Fruit fly (Drosophila melanogaster) whole organism, embryonic: ENCODE measurements around the gene Actn3.
A peak's percentile ranks its signal among the peaks of the same experiment; 100 is the strongest.

Source experiments
- ATbp ChIP-seq: fragments of 200-800 bp; sonication (Bioruptor generic); optimal IDR thresholded peaks from 2 replicates; lab custom pipeline; 2017; ENCODE audit warnings: missing biosample characterization, mild to moderate bottlenecking, missing genetic modification characterization, missing genetic modification reagents
- CG1024 ChIP-seq: fragments of 200-800 bp; sonication (Bioruptor generic); IDR thresholded peaks from 2 replicates; pipeline ENCODE4 v1.3.6; 2022; ENCODE audit warnings: missing biosample characterization, missing genetic modification characterization
- CG11696 ChIP-seq: fragments of 200-800 bp; sonication (Bioruptor generic); IDR thresholded peaks from 2 replicates; pipeline ENCODE4 v1.3.6; 2022; ENCODE audit warnings: missing biosample characterization, missing genetic modification characterization
- CG12155 ChIP-seq: fragments of 200-800 bp; sonication (Bioruptor generic); optimal IDR thresholded peaks from 3 replicates; lab custom pipeline; 2016; ENCODE audit warnings: missing biosample characterization, missing genetic modification characterization
- CG13287 ChIP-seq: fragments of 200-800 bp; sonication (Bioruptor generic); IDR thresholded peaks from 2 replicates; pipeline ENCODE4 v1.3.6; 2022; ENCODE audit warnings: missing biosample characterization, missing genetic modification characterization; ENCODE audit not compliant: partially characterized antibody
- CG13624 ChIP-seq: fragments of 200-800 bp; sonication (Bioruptor generic); optimal IDR thresholded peaks from 2 replicates; lab custom pipeline; 2016; ENCODE audit warnings: missing biosample characterization, missing genetic modification characterization
- CG15073 ChIP-seq: fragments of 200-800 bp; sonication (Bioruptor generic); optimal IDR thresholded peaks from 2 replicates; lab custom pipeline; 2016; ENCODE audit warnings: missing biosample characterization, missing genetic modification characterization
- CG1529 ChIP-seq: fragments of 200-800 bp; sonication (Bioruptor generic); optimal IDR thresholded peaks from 3 replicates; lab custom pipeline; 2018; ENCODE audit warnings: missing biosample characterization, missing genetic modification characterization
- CG15514 ChIP-seq: fragments of 200-800 bp; sonication (Bioruptor generic); optimal IDR thresholded peaks from 3 replicates; lab custom pipeline; 2017; ENCODE audit warnings: missing biosample characterization, missing genetic modification characterization, mild to moderate bottlenecking, moderate library complexity, missing genetic modification reagents
- CG1832 ChIP-seq: fragments of 200-800 bp; sonication (Bioruptor generic); optimal IDR thresholded peaks from 2 replicates; lab custom pipeline; 2017; ENCODE audit warnings: missing biosample characterization, mild to moderate bottlenecking, missing genetic modification characterization, inconsistent platforms
- CG18619 ChIP-seq: fragments of 200-800 bp; sonication (Bioruptor generic); optimal IDR thresholded peaks from 3 replicates; lab custom pipeline; 2017; ENCODE audit warnings: missing biosample characterization, mild to moderate bottlenecking, missing genetic modification characterization
- CG2712 ChIP-seq: fragments of 200-800 bp; optimal IDR thresholded peaks from 3 replicates; lab custom pipeline; 2019; ENCODE audit warnings: missing biosample characterization, mild to moderate bottlenecking, missing genetic modification characterization, moderate library complexity
- CG32772 ChIP-seq: fragments of 200-800 bp; sonication (Bioruptor generic); IDR thresholded peaks from 2 replicates; pipeline ENCODE4 v1.3.6; 2022; ENCODE audit warnings: missing biosample characterization, missing genetic modification characterization
- CG33557 ChIP-seq: fragments of 200-800 bp; sonication (Bioruptor generic); optimal IDR thresholded peaks from 2 replicates; lab custom pipeline; 2019; ENCODE audit warnings: missing biosample characterization, mild to moderate bottlenecking, missing genetic modification characterization, moderate library complexity
- CG3407 ChIP-seq: fragments of 200-800 bp; sonication (Bioruptor generic); optimal IDR thresholded peaks from 2 replicates; lab custom pipeline; 2018; ENCODE audit warnings: missing biosample characterization, mild to moderate bottlenecking, missing genetic modification characterization
- CG3838 ChIP-seq: fragments of 200-800 bp; sonication (Bioruptor generic); optimal IDR thresholded peaks from 3 replicates; lab custom pipeline; 2016; ENCODE audit warnings: missing biosample characterization, missing genetic modification characterization
- CG3995 ChIP-seq: fragments of 200-800 bp; sonication (Bioruptor generic); optimal IDR thresholded peaks from 3 replicates; lab custom pipeline; 2016; ENCODE audit warnings: missing biosample characterization, missing genetic modification characterization
- CG4854 ChIP-seq: fragments of 200-800 bp; sonication (Bioruptor generic); optimal IDR thresholded peaks from 2 replicates; lab custom pipeline; 2016; ENCODE audit warnings: missing biosample characterization, missing genetic modification characterization, inconsistent platforms
- CG6254 ChIP-seq: fragments of 200-800 bp; sonication (Bioruptor generic); optimal IDR thresholded peaks from 3 replicates; lab custom pipeline; 2017; ENCODE audit warnings: mild to moderate bottlenecking, missing biosample characterization, missing genetic modification reagents, missing genetic modification characterization
- CG7372 ChIP-seq: fragments of 200-800 bp; sonication (Bioruptor generic); IDR thresholded peaks from 2 replicates; pipeline ENCODE4 v1.3.6; 2022; ENCODE audit warnings: missing biosample characterization, missing genetic modification characterization
- CG7556 ChIP-seq: fragments of 200-800 bp; sonication (Bioruptor generic); optimal IDR thresholded peaks from 2 replicates; lab custom pipeline; 2017; ENCODE audit warnings: missing biosample characterization, mild to moderate bottlenecking, missing genetic modification characterization
- CG9932 ChIP-seq: fragments of 200-800 bp; sonication (Bioruptor generic); IDR thresholded peaks from 2 replicates; pipeline ENCODE4 v1.3.6; 2022; ENCODE audit warnings: missing biosample characterization, missing genetic modification characterization
- Dfd ChIP-seq, 2 experiments: fragments of >200 bp; optimal IDR thresholded peaks; 2 replicates each; lab custom pipeline; 2017; ENCODE audit warnings: missing biosample characterization in 2 of 2, missing genetic modification characterization in 2 of 2
- GATAe ChIP-seq: fragments of 200-800 bp; sonication (Bioruptor generic); conservative IDR thresholded peaks from 2 replicates; pipeline ENCODE4 v1.3.6; 2022; ENCODE audit warnings: missing biosample characterization, missing genetic modification characterization
- Jarid2 ChIP-seq: fragments of 200-800 bp; sonication (Bioruptor generic); optimal IDR thresholded peaks from 3 replicates; lab custom pipeline; 2017; ENCODE audit warnings: mild to moderate bottlenecking, missing biosample characterization, missing genetic modification reagents, missing genetic modification characterization
- MBD-R2 ChIP-seq: fragments of 200-800 bp; sonication (Bioruptor generic); IDR thresholded peaks from 2 replicates; pipeline ENCODE4 v1.3.6; 2022; ENCODE audit warnings: missing biosample characterization, missing genetic modification characterization
- Mad ChIP-seq: fragments of 200-800 bp; sonication (Bioruptor generic); optimal IDR thresholded peaks from 2 replicates; lab custom pipeline; 2016; ENCODE audit warnings: missing biosample characterization, missing genetic modification characterization
- NK7.1 ChIP-seq: fragments of 200-800 bp; sonication (Bioruptor generic); optimal IDR thresholded peaks from 3 replicates; lab custom pipeline; 2016; ENCODE audit warnings: missing biosample characterization, missing genetic modification characterization
- Scr ChIP-seq: fragments of 200-800 bp; sonication (Bioruptor generic); IDR thresholded peaks from 2 replicates; pipeline ENCODE4 v1.3.6; 2022; ENCODE audit warnings: missing biosample characterization, missing genetic modification characterization; ENCODE audit not compliant: partially characterized antibody
- Tbp ChIP-seq: fragments of >200 bp; optimal IDR thresholded peaks from 2 replicates; lab custom pipeline; 2018; ENCODE audit warnings: missing biosample characterization, missing genetic modification characterization
- Xrp1 ChIP-seq: fragments of 200-800 bp; sonication (Bioruptor generic); IDR thresholded peaks from 2 replicates; pipeline ENCODE4 v1.3.6; 2022; ENCODE audit warnings: missing biosample characterization, missing genetic modification characterization
- ase ChIP-seq: fragments of 200-800 bp; sonication (Bioruptor generic); IDR thresholded peaks from 3 replicates; pipeline ENCODE4 v1.3.6; 2022; ENCODE audit warnings: missing biosample characterization, missing genetic modification characterization
- ato ChIP-seq: fragments of 200-800 bp; sonication (Bioruptor generic); IDR thresholded peaks from 2 replicates; pipeline ENCODE4 v1.3.6; 2022; ENCODE audit warnings: missing biosample characterization, missing genetic modification characterization; ENCODE audit not compliant: partially characterized antibody
- croc ChIP-seq: fragments of 200-800 bp; sonication (Bioruptor generic); conservative IDR thresholded peaks from 3 replicates; pipeline ENCODE4 v1.3.6; 2022; ENCODE audit warnings: missing biosample characterization, missing genetic modification characterization
- disco-r ChIP-seq: fragments of 200-800 bp; sonication (Bioruptor generic); optimal IDR thresholded peaks from 2 replicates; lab custom pipeline; 2016; ENCODE audit warnings: missing biosample characterization, missing genetic modification characterization
- dm ChIP-seq: fragments of 200-800 bp; sonication (Bioruptor generic); optimal IDR thresholded peaks from 3 replicates; lab custom pipeline; 2016; ENCODE audit warnings: missing biosample characterization, missing genetic modification characterization
- dmrt99B ChIP-seq: fragments of 200-800 bp; sonication (Bioruptor generic); optimal IDR thresholded peaks from 2 replicates; lab custom pipeline; 2018; ENCODE audit warnings: missing biosample characterization, mild to moderate bottlenecking, missing genetic modification characterization, moderate library complexity
- jigr1 ChIP-seq: fragments of 200-800 bp; sonication (Bioruptor generic); IDR thresholded peaks from 3 replicates; pipeline ENCODE4 v1.3.6; 2022; ENCODE audit warnings: missing biosample characterization, missing genetic modification characterization
- mld ChIP-seq: fragments of 200-800 bp; sonication (Bioruptor generic); IDR thresholded peaks from 3 replicates; pipeline ENCODE4 v1.3.6; 2022; ENCODE audit warnings: missing biosample characterization, missing genetic modification characterization; ENCODE audit not compliant: partially characterized antibody
- nerfin-1 ChIP-seq: fragments of 200-800 bp; sonication (Bioruptor generic); optimal IDR thresholded peaks from 3 replicates; lab custom pipeline; 2019; ENCODE audit warnings: missing biosample characterization, mild to moderate bottlenecking, missing genetic modification characterization, moderate library complexity
- oc ChIP-seq: fragments of 200-800 bp; sonication (Bioruptor generic); optimal IDR thresholded peaks from 2 replicates; lab custom pipeline; 2018; ENCODE audit warnings: missing biosample characterization, mild to moderate bottlenecking, missing genetic modification characterization, moderate library complexity
- odd ChIP-seq: fragments of 200-800 bp; sonication (Bioruptor generic); optimal IDR thresholded peaks from 2 replicates; lab custom pipeline; 2017; ENCODE audit warnings: missing biosample characterization, mild to moderate bottlenecking, missing genetic modification characterization
- otp ChIP-seq: fragments of 200-800 bp; sonication (Bioruptor generic); IDR thresholded peaks from 3 replicates; pipeline ENCODE4, ENCODE4 v1.3.6; 2022; ENCODE audit warnings: missing biosample characterization, missing genetic modification characterization
- row ChIP-seq: fragments of 200-800 bp; sonication (Bioruptor generic); IDR thresholded peaks from 3 replicates; pipeline ENCODE4 v1.3.6; 2022; ENCODE audit warnings: missing biosample characterization, missing genetic modification characterization
- sqz ChIP-seq: fragments of 200-800 bp; sonication (Bioruptor generic); optimal IDR thresholded peaks from 3 replicates; lab custom pipeline; 2018; ENCODE audit warnings: missing biosample characterization, mild to moderate bottlenecking, missing genetic modification characterization
- tgo ChIP-seq: fragments of 200-800 bp; sonication (Bioruptor generic); IDR thresholded peaks from 3 replicates; pipeline ENCODE4 v1.3.6; 2022; ENCODE audit warnings: missing biosample characterization, missing genetic modification characterization
- tio ChIP-seq: fragments of 200-800 bp; sonication (Bioruptor generic); optimal IDR thresholded peaks from 2 replicates; lab custom pipeline; 2017; ENCODE audit warnings: missing biosample characterization, missing genetic modification characterization, inconsistent platforms
- tna ChIP-seq: fragments of 200-800 bp; sonication (Bioruptor generic); IDR thresholded peaks from 2 replicates; pipeline ENCODE4 v1.3.6; 2022; ENCODE audit warnings: missing biosample characterization, missing genetic modification characterization; ENCODE audit not compliant: partially characterized antibody
- tx ChIP-seq: fragments of 200-800 bp; sonication (Bioruptor generic); optimal IDR thresholded peaks from 2 replicates; lab custom pipeline; 2016; ENCODE audit warnings: missing biosample characterization, missing genetic modification characterization

The Actn3 gene

dm6 chr3R:16957759-16958536 is 19.6 kb downstream of the Actn3 start (continued):
- TF ChIP-seq mld (no peak), tx (no peak), Tbp (no peak), tgo (GFP tag; lab: Robert Waterston, UW) (peak; percentile 73), sqz (GFP tag; lab: Kevin White, UChicago) (peak; percentile 60), CG9932 (GFP tag; lab: Robert Waterston, UW) (peak; percentile 58), oc (tag; lab: Kevin White, UChicago) (peak; percentile 63), odd (GFP tag; lab: Kevin White, UChicago) (peak; percentile 89), CG3838 (GFP tag; lab: Kevin White, UChicago) (no peak), CG1529 (GFP tag; lab: Kevin White, UChicago) (peak; percentile 48), Mad (GFP tag; lab: Kevin White, UChicago) (no peak), NK7.1 (no peak), CG33557 (GFP tag; lab: Kevin White, UChicago) (peak; percentile 92), dm (GFP tag; lab: Kevin White, UChicago) (no peak), ase (GFP tag; lab: Robert Waterston, UW) (peak; percentile 51; the same call in 1 of the 3 replicates), CG13287 (GFP tag; lab: Robert Waterston, UW) (peak; percentile 10; the same call in 1 of the 2 replicates), CG3407 (peak; percentile 80), CG4854 (GFP tag; lab: Kevin White, UChicago) (no peak), CG13624 (GFP tag; lab: Kevin White, UChicago) (no peak), Jarid2 (GFP tag; lab: Kevin White, UChicago) (peak; percentile 46), croc (GFP tag; lab: Robert Waterston, UW) (peak; percentile 46; the same call in 2 of the 3 replicates), CG7372 (GFP tag; lab: Robert Waterston, UW) (peak; percentile 50), CG12155 (GFP tag; lab: Kevin White, UChicago) (peak; percentile 55), CG7556 (peak; percentile 93), CG15514 (GFP tag; lab: Kevin White, UChicago) (peak; percentile 43), CG15073 (peak; percentile 47), ato (GFP tag; lab: Robert Waterston, UW) (no peak), Dfd (GFP tag; optimal IDR thresholded peaks at IDR 0.05; lab: Kevin White, UChicago) (no peak), CG2712 (tag; lab: Kevin White, UChicago) (peak; percentile 93), GATAe (GFP tag; lab: Robert Waterston, UW) (no peak), disco-r (GFP tag; lab: Kevin White, UChicago) (no peak), CG11696 (GFP tag; lab: Robert Waterston, UW) (peak; percentile 24; the same call in 1 of the 2 replicates), CG1024 (GFP tag; lab: Robert Waterston, UW) (peak; percentile 2; the same call in 1 of the 2 replicates), CG1832 (GFP tag; lab: Kevin White, UChicago) (no peak), CG3995 (no peak), jigr1 (GFP tag; lab: Robert Waterston, UW) (no peak), Xrp1 (GFP tag; lab: Robert Waterston, UW) (peak; percentile 80), MBD-R2 (GFP tag; lab: Robert Waterston, UW) (0 out of 2 replicates have a peak, but pooled peaks have one; percentile 13), Scr (GFP tag; lab: Robert Waterston, UW) (no peak), CG32772 (GFP tag; lab: Robert Waterston, UW) (peak; percentile 57), CG6254 (GFP tag; lab: Kevin White, UChicago) (peak; percentile 81), tio (GFP tag; lab: Kevin White, UChicago) (peak; percentile 78), ATbp (GFP tag; lab: Kevin White, UChicago) (peak; percentile 74), CG18619 (GFP tag; lab: Kevin White, UChicago) (peak; percentile 91), dmrt99B (tag; lab: Kevin White, UChicago) (peak; percentile 86), nerfin-1 (tag; lab: Kevin White, UChicago) (peak; percentile 73), tna (GFP tag; lab: Robert Waterston, UW) (no peak), row (GFP tag; lab: Robert Waterston, UW) (peak; percentile 89), otp (no peak)
